Worm (Caenorhabditis elegans): ENCODE results near the gene ZK856.14.

The ZK856.14 gene

DNA sequence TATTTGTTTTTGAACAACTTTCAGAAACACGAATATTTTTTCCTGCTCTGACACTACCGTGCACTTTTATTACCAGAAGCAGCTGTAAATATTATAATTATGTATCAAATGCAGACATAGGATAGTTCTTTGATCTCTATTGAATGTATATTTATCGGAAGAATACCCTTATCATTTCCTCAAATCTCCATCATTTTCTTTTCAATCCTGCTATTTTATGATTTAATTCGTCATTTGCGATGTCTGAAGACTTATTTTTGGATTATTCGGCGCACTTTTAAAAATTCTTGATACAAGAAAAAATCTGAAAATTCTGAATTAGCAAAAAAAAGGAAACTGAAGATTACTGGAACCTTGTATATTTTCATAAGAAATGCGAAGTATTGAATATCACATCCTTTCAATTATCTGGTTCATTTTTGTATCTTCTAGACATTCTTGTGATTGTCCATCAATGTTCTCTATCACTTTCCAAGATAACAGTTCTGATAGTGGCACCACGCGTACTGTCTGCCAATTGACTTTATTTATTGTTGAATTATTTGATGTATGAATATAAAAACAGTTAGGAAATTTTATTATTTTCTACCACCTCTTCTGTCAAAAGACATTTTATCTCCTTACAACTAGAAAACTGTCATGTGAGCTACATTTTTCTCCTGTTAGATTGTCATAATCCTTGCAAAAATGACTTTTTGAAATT lies 27.3 kb downstream of the ZK856.14 start:
- TF ChIP-seq tbx-11 (GFP tag; IDR thresholded peaks at IDR 0.05) (no peak), scrt-1 (GFP tag; IDR thresholded peaks at IDR 0.05) (no peak), F13C5.2 (tag; optimal IDR thresholded peaks at IDR 0.05) (no peak), B0310.2 (tag; optimal IDR thresholded peaks at IDR 0.05) (no peak), tbx-37 (GFP tag; conservative IDR thresholded peaks at IDR 0.05) (no peak), tra-4 (tag; optimal IDR thresholded peaks at IDR 0.05) (no peak), ceh-13 (GFP tag; optimal IDR thresholded peaks at IDR 0.05) (no peak), flt-1 (GFP tag; IDR thresholded peaks at IDR 0.05) (no peak), sea-1 (GFP tag; conservative IDR thresholded peaks at IDR 0.05) (no peak), aly-1 (tag; optimal IDR thresholded peaks at IDR 0.05) (no peak), ets-7 (tag; optimal IDR thresholded peaks at IDR 0.05) (no peak), hnd-1 (tag; optimal IDR thresholded peaks at IDR 0.05) (no peak), pes-1 (GFP tag; IDR thresholded peaks at IDR 0.05) (no peak), hmbx-1 (tag; optimal IDR thresholded peaks at IDR 0.05) (no peak), ama-1 (optimal IDR thresholded peaks at IDR 0.05) (no peak), hmg-4 (GFP tag; optimal IDR thresholded peaks at IDR 0.05) (no peak), ceh-36 (tag; optimal IDR thresholded peaks at IDR 0.05) (no peak)

DNA sequence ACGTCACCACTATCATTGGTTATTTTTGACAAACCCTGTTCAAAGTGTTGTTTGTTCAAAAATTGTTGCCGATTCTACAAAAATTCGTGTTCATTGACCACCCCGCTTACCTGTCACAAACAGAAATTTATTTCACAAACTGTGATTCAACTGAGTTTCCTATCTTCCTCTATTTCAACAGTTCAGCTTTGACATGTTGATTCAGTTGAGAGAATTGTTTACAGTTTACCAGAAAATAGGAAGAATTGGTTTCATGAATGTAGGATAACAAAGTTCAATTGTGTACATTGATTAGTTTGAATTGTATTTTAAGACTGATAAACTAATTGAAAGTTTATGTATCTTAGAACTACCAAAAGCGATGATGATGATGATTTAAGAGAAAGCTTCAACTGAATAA lies 28.8 kb downstream of the ZK856.14 start:
- TF ChIP-seq hnd-1 (tag; optimal IDR thresholded peaks at IDR 0.05), result no peak
- TF ChIP-seq pes-1 (GFP tag; IDR thresholded peaks at IDR 0.05), result no peak
- TF ChIP-seq ceh-13 (GFP tag; optimal IDR thresholded peaks at IDR 0.05), result no peak
- no peak for TF ChIP-seq aly-1 (tag; optimal IDR thresholded peaks at IDR 0.05)
- TF ChIP-seq B0310.2 (tag; optimal IDR thresholded peaks at IDR 0.05), result no peak
- TF ChIP-seq ama-1 (optimal IDR thresholded peaks at IDR 0.05), result no peak
- TF ChIP-seq sea-1 (GFP tag; conservative IDR thresholded peaks at IDR 0.05), result no peak
- TF ChIP-seq ets-7 (tag; optimal IDR thresholded peaks at IDR 0.05), result no peak
- no peak for TF ChIP-seq tra-4 (tag; optimal IDR thresholded peaks at IDR 0.05)
- no peak for TF ChIP-seq scrt-1 (GFP tag; IDR thresholded peaks at IDR 0.05)
- TF ChIP-seq ceh-36 (tag; optimal IDR thresholded peaks at IDR 0.05), result no peak
- no peak for TF ChIP-seq flt-1 (GFP tag; IDR thresholded peaks at IDR 0.05)
- no peak for TF ChIP-seq tbx-11 (GFP tag; IDR thresholded peaks at IDR 0.05)
- TF ChIP-seq hmg-4 (GFP tag; optimal IDR thresholded peaks at IDR 0.05), result no peak
- TF ChIP-seq hmbx-1 (tag; optimal IDR thresholded peaks at IDR 0.05), result no peak
- TF ChIP-seq F13C5.2 (tag; optimal IDR thresholded peaks at IDR 0.05), result no peak
- no peak for TF ChIP-seq tbx-37 (GFP tag; conservative IDR thresholded peaks at IDR 0.05)

DNA sequence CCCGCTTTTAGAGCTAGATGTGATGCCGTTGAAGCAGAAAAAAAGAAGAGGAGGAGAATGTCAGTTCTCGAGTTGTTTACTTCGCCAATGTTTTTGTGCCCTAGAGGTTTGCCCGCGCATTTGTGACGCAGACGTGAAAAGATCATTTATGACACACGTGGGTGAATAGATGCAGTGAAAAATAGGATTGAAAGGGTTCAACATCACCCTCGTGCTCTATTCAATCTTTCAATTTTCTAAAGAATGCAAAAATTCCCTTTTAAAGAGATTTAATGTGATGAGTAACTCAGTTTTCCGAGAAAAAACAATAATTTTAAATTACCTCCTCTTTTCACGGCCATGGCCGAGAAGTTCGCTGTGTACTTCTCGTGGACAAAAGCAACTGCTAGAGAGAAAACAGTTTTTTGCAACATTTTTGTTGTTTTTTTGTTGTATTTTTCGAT lies 29.6 kb downstream of the ZK856.14 start:
- TF ChIP-seq tbx-37 (GFP tag; conservative IDR thresholded peaks at IDR 0.05) (no peak), tra-4 (tag; optimal IDR thresholded peaks at IDR 0.05) (no peak), scrt-1 (GFP tag; IDR thresholded peaks at IDR 0.05) (no peak), hmbx-1 (tag; optimal IDR thresholded peaks at IDR 0.05) (no peak), hmg-4 (GFP tag; optimal IDR thresholded peaks at IDR 0.05) (no peak), hnd-1 (tag; optimal IDR thresholded peaks at IDR 0.05) (no peak)

DNA sequence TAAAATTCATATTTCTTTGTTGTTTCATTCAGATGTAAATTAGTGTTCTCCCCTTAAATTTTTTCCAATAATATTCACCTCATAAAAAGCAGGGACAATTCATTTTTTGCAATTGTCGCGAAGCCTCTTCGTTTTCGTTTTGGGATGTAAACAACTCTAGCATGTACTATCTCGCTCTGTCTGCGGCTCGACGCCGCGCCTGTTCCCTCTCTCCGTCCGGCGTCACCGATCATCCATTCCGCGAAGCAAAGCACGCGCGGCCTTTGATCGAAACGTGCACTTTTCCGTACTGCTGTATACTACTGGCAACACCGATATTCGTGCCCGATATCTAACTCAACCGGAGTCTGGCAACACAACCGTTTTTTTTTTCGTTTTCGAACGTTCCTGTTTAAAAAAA lies 30.1 kb downstream of the ZK856.14 start:
- TF ChIP-seq hmbx-1 (tag; optimal IDR thresholded peaks at IDR 0.05) (no peak), ets-7 (tag; optimal IDR thresholded peaks at IDR 0.05) (no peak), ceh-13 (GFP tag; optimal IDR thresholded peaks at IDR 0.05) (no peak), flt-1 (GFP tag; IDR thresholded peaks at IDR 0.05) (no peak), tbx-37 (GFP tag; conservative IDR thresholded peaks at IDR 0.05) (no peak), scrt-1 (GFP tag; IDR thresholded peaks at IDR 0.05) (no peak), aly-1 (tag; optimal IDR thresholded peaks at IDR 0.05) (no peak), tbx-11 (GFP tag; IDR thresholded peaks at IDR 0.05) (no peak), tra-4 (tag; optimal IDR thresholded peaks at IDR 0.05) (no peak), ama-1 (optimal IDR thresholded peaks at IDR 0.05) (no peak), ceh-36 (tag; optimal IDR thresholded peaks at IDR 0.05) (no peak), hnd-1 (tag; optimal IDR thresholded peaks at IDR 0.05) (no peak), sea-1 (GFP tag; conservative IDR thresholded peaks at IDR 0.05) (no peak), hmg-4 (GFP tag; optimal IDR thresholded peaks at IDR 0.05) (no peak), pes-1 (GFP tag; IDR thresholded peaks at IDR 0.05) (no peak), B0310.2 (tag; optimal IDR thresholded peaks at IDR 0.05) (no peak)

DNA sequence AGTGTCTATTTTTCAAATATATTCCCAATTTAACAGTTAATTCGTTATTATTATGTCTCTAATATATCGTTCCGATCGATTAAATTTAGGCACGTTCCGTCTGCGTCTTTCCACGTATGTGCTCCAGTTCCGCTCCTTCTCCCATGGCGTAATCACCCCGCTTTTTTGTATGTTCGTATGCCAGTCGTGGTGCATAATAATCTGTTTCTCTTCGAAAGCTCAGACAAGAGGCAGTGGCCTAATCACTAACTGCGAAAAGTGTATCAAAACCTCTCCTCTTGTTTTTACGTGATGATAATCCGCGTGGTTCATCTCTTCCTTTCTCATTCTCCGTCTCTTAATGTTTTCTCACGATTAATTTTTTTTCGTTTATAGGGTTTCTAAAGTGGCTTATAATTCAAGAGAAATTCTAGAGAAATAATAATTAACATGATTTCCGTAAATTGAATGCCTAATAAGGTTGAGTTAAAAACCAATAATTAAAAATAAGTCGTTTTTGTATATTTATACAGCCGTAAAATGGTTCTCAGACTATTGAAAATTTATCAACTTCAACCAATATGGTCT lies 30.9 kb downstream of the ZK856.14 start:
- no peak for TF ChIP-seq tbx-37 (GFP tag; conservative IDR thresholded peaks at IDR 0.05)
- no peak for TF ChIP-seq tra-4 (tag; optimal IDR thresholded peaks at IDR 0.05)
- TF ChIP-seq ama-1 (optimal IDR thresholded peaks at IDR 0.05), result no peak
- TF ChIP-seq sea-1 (GFP tag; conservative IDR thresholded peaks at IDR 0.05), result no peak
- TF ChIP-seq hmg-4 (GFP tag; optimal IDR thresholded peaks at IDR 0.05), result no peak
- TF ChIP-seq scrt-1 (GFP tag; IDR thresholded peaks at IDR 0.05), result no peak
- no peak for TF ChIP-seq aly-1 (tag; optimal IDR thresholded peaks at IDR 0.05)
- TF ChIP-seq ets-7 (tag; optimal IDR thresholded peaks at IDR 0.05), result no peak
- TF ChIP-seq flt-1 (GFP tag; IDR thresholded peaks at IDR 0.05), result no peak
- no peak for TF ChIP-seq ceh-36 (tag; optimal IDR thresholded peaks at IDR 0.05)
- no peak for TF ChIP-seq ceh-13 (GFP tag; optimal IDR thresholded peaks at IDR 0.05)
- no peak for TF ChIP-seq hnd-1 (tag; optimal IDR thresholded peaks at IDR 0.05)
- TF ChIP-seq F13C5.2 (tag; optimal IDR thresholded peaks at IDR 0.05), result no peak
- no peak for TF ChIP-seq hmbx-1 (tag; optimal IDR thresholded peaks at IDR 0.05)
- no peak for TF ChIP-seq B0310.2 (tag; optimal IDR thresholded peaks at IDR 0.05)
- TF ChIP-seq tbx-11 (GFP tag; IDR thresholded peaks at IDR 0.05), result no peak
- TF ChIP-seq pes-1 (GFP tag; IDR thresholded peaks at IDR 0.05), result no peak

DNA sequence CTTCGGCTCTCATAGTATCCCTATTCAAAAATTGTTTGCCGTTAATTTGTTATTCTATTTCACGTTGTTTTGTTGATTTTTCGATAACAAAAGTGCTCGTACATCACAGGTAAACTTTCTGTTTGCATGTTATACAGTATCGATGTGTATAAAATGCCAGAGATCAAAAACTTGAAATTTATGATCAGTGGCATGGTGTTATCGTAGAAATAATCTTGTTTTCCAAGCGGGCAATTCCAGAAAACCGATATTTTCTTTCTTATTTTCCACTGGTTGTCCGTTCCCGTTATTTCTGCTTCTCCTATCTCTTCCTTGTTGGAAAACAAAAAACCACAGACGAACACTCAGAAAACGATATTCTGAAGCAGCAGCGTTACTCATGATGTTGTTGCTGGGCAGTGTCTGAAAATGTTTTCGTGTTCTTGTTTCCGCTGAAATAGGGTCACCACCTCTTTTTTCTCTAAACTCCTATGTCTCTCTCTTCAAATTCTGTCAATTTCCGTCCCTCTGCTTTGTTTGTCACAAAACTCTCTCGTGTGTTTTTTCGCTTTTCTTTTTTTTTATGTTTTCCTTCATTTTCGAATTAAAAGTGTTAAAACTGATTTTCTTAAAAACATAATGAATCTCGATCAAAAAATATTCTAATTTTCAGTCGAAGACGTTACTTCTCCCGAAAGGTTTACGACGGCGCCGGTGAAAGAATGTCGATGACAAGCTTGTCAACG lies 31.6 kb downstream of the ZK856.14 start, which contains the start of gene akt-1:
akt-1 (plus strand) TSS at position 651 of the 725 bp plus-strand sequence.
- TF ChIP-seq hmg-4 (GFP tag; optimal IDR thresholded peaks at IDR 0.05) (no peak), tbx-11 (GFP tag; IDR thresholded peaks at IDR 0.05) (no peak), F13C5.2 (tag; optimal IDR thresholded peaks at IDR 0.05) (no peak), pes-1 (GFP tag; IDR thresholded peaks at IDR 0.05) (no peak), ceh-13 (GFP tag; optimal IDR thresholded peaks at IDR 0.05) (no peak), ets-7 (tag; optimal IDR thresholded peaks at IDR 0.05) (no peak), scrt-1 (GFP tag; IDR thresholded peaks at IDR 0.05) (no peak), tbx-37 (GFP tag; conservative IDR thresholded peaks at IDR 0.05) (no peak), hnd-1 (tag; optimal IDR thresholded peaks at IDR 0.05) (no peak), ceh-36 (tag; optimal IDR thresholded peaks at IDR 0.05) (no peak), B0310.2 (tag; optimal IDR thresholded peaks at IDR 0.05) (no peak), sea-1 (GFP tag; conservative IDR thresholded peaks at IDR 0.05) (no peak), flt-1 (GFP tag; IDR thresholded peaks at IDR 0.05) (no peak), ama-1 (optimal IDR thresholded peaks at IDR 0.05) (no peak)
